Worm (Caenorhabditis elegans) whole organism, L3 larva: ENCODE measurements around the gene nhr-159.

Experiments used
- ZK546.5 ChIP-seq: sonication (generic microtip); optimal IDR thresholded peaks from 2 replicates; lab custom pipeline; 2017; ENCODE audit warnings: missing biosample characterization, missing genetic modification characterization
- ama-1 ChIP-seq: fragments of 150-350 bp; optimal IDR thresholded peaks from 2 replicates; lab custom pipeline; 2018
- egl-5 ChIP-seq: fragments of 150-350 bp; optimal IDR thresholded peaks from 2 replicates; lab custom pipeline; 2017; ENCODE audit warnings: missing biosample characterization, missing genetic modification reagents, missing genetic modification characterization, inconsistent platforms
- fkh-10 ChIP-seq: sonication (generic microtip); optimal IDR thresholded peaks from 2 replicates; lab custom pipeline; 2017; ENCODE audit warnings: missing biosample characterization, missing genetic modification reagents, missing genetic modification characterization
- fos-1 ChIP-seq: fragments of 150-350 bp; optimal IDR thresholded peaks from 2 replicates; lab custom pipeline; 2014; ENCODE audit warnings: missing biosample characterization, missing genetic modification characterization
- mdl-1 ChIP-seq: fragments of 150-350 bp; optimal IDR thresholded peaks from 2 replicates; lab custom pipeline; 2014; ENCODE audit warnings: missing biosample characterization, missing genetic modification characterization
- nhr-237 ChIP-seq: fragments of 150-350 bp; optimal IDR thresholded peaks from 2 replicates; lab custom pipeline; 2014; ENCODE audit warnings: missing biosample characterization, missing genetic modification characterization
- nhr-67 ChIP-seq: fragments of 150-350 bp; optimal IDR thresholded peaks from 2 replicates; lab custom pipeline; 2014; ENCODE audit warnings: missing biosample characterization, missing genetic modification characterization
- nhr-77 ChIP-seq: fragments of 150-350 bp; optimal IDR thresholded peaks from 2 replicates; lab custom pipeline; 2014; ENCODE audit warnings: missing biosample characterization, missing genetic modification characterization

DNA sequence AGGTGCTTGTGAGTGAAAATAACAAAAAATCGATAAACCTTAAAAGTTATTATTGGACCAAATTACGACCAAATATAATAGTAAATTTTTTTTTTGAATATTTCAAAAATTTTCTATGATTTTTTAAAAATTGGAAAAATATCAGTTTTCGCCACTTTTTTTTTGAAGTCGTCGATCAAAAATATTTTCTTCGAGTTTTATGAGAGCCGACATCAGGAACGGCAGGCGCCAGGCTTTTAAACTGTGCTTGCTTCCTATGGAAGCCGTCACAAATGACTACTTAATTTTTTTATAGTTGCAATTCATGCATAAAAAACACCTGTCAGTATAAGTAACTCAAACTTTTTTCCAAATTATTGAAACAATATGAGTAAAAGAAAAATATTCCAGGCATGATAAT is 25.3 kb upstream of the nhr-159 start:
- TF ChIP-seq nhr-77 (tag; lab: Kevin White, UChicago) = no peak
- no peak for TF ChIP-seq ama-1 (lab: Kevin White, UChicago)
- no peak for TF ChIP-seq fkh-10
- TF ChIP-seq egl-5 (tag; lab: Kevin White, UChicago) = no peak
- TF ChIP-seq nhr-237 (tag; lab: Kevin White, UChicago) = no peak
- TF ChIP-seq nhr-67 (tag; lab: Kevin White, UChicago) = no peak
- no peak for TF ChIP-seq mdl-1 (tag; lab: Kevin White, UChicago)
- no peak for TF ChIP-seq ZK546.5 (tag; lab: Kevin White, UChicago)
- TF ChIP-seq fos-1 = no peak
